Fruit fly (Drosophila melanogaster) whole organism, wandering third instar larva: ENCODE results near the gene CG43407.

Experiments used
- br ChIP-seq: fragments of 200-800 bp; sonication (Bioruptor generic); optimal IDR thresholded peaks from 2 replicates; lab custom pipeline; 2016; ENCODE audit warnings: missing biosample characterization, missing genetic modification characterization
- dsf ChIP-seq: sonication (Bioruptor generic); optimal IDR thresholded peaks from 2 replicates; lab custom pipeline; 2016; ENCODE audit warnings: missing biosample characterization, missing genetic modification characterization, borderline replicate concordance
- fru ChIP-seq: fragments of 200-800 bp; sonication (Bioruptor generic); optimal IDR thresholded peaks from 3 replicates; lab custom pipeline; 2016; ENCODE audit warnings: missing biosample characterization, mild to moderate bottlenecking, missing genetic modification characterization
- sv ChIP-seq: fragments of 200-800 bp; sonication (Bioruptor generic); optimal IDR thresholded peaks from 3 replicates; lab custom pipeline; 2016; ENCODE audit warnings: missing biosample characterization, missing genetic modification characterization

- no peak for TF ChIP-seq dsf (GFP tag; lab: Kevin White, UChicago)
- TF ChIP-seq sv (GFP tag; lab: Kevin White, UChicago) = no peak
- peak; percentile 14 for TF ChIP-seq br (GFP tag; lab: Kevin White, UChicago)
- no peak for TF ChIP-seq fru (GFP tag; lab: Kevin White, UChicago)
Measured at dm6 chr3L:19015454-19016054, 37.6 kb downstream of the CG43407 start.
